Fruit fly (Drosophila melanogaster) whole organism, prepupa: Measurements from ENCODE around the gene ppk10.

Experiments used
- CG16779 ChIP-seq: fragments of 200-800 bp; sonication (Bioruptor generic); optimal IDR thresholded peaks from 3 replicates; lab custom pipeline; 2017; ENCODE audit warnings: missing biosample characterization, mild to moderate bottlenecking, missing genetic modification characterization
- CG3919 ChIP-seq: fragments of 200-800 bp; sonication (Bioruptor generic); optimal IDR thresholded peaks from 3 replicates; lab custom pipeline; 2016; ENCODE audit warnings: missing biosample characterization, missing genetic modification characterization
- CG6163 ChIP-seq: fragments of 200-800 bp; sonication (Bioruptor generic); IDR thresholded peaks from 3 replicates; pipeline ENCODE4 v1.3.6; 2022; ENCODE audit warnings: missing biosample characterization, missing genetic modification characterization
- CG8319 ChIP-seq: fragments of 200-800 bp; sonication (Bioruptor generic); optimal IDR thresholded peaks from 3 replicates; lab custom pipeline; 2016; ENCODE audit warnings: missing biosample characterization, missing genetic modification characterization
- Eip75B ChIP-seq: fragments of 200-800 bp; sonication (Bioruptor generic); optimal IDR thresholded peaks from 3 replicates; lab custom pipeline; 2016; ENCODE audit warnings: missing biosample characterization, missing genetic modification characterization
- Lpt ChIP-seq: fragments of 200-800 bp; sonication (Bioruptor generic); optimal IDR thresholded peaks from 3 replicates; lab custom pipeline; 2016; ENCODE audit warnings: missing biosample characterization, missing genetic modification characterization
- Met ChIP-seq: fragments of 200-800 bp; sonication (Bioruptor generic); optimal IDR thresholded peaks from 3 replicates; lab custom pipeline; 2016; ENCODE audit warnings: missing biosample characterization, missing genetic modification characterization
- Sox14 ChIP-seq: fragments of 200-800 bp; sonication (Bioruptor generic); optimal IDR thresholded peaks from 3 replicates; lab custom pipeline; 2016; ENCODE audit warnings: missing biosample characterization, missing genetic modification characterization
- dsx ChIP-seq: fragments of 200-800 bp; optimal IDR thresholded peaks from 3 replicates; lab custom pipeline; 2019; ENCODE audit warnings: missing biosample characterization, mild to moderate bottlenecking, missing genetic modification characterization, moderate library complexity; ENCODE audit not compliant: poor library complexity, severe bottlenecking
- salr ChIP-seq, 2 experiments: fragments of 200-800 bp; sonication (Bioruptor generic); optimal IDR thresholded peaks; 3 replicates each; lab custom pipeline; 2016 to 2018; ENCODE audit warnings: missing biosample characterization in 2 of 2, missing genetic modification characterization in 2 of 2, mild to moderate bottlenecking in 1 of 2
- spab ChIP-seq: fragments of 200-800 bp; sonication (Bioruptor generic); optimal IDR thresholded peaks from 2 replicates; lab custom pipeline; 2017; ENCODE audit warnings: missing biosample characterization, mild to moderate bottlenecking, missing genetic modification characterization, missing genetic modification reagents

DNA sequence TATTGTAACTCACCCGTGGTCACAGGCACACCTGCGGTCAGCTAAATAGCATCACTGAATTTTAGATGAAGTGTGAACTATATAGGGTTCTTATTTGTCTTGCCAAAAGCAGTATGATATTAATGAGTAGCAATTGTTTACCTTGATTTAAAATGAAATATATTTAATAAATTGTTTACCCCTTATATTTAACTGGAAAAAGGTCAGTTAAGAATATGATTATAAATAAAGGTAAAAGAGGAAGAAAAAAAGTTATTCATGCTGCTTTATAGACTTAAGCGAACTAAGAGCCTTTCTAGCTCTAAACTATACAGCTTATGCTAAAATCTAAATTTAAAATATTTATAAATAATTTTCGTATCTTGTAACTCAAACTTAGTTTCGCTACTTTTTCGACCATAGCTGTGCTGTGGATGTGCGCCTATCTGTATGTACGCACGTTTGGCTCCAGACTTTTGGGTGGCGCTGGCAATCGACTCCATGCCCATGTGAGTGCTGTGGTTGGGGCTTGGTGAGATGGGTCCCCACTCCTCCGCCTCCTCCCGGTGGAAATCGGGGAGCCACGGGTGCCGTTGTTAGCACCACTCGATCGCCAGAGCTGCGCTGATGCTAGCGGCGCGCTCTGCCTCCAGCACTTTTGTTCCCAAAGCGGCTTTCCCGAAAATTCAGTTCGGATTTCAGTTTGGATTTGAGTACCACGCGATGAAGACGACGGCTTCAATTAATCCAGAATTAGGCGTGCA is 10.0 kb downstream of the ppk10 start, which contains the start of gene loh:
- TF ChIP-seq CG3919 (GFP tag; lab: Kevin White, UChicago) (no peak), CG16779 (tag; lab: Kevin White, UChicago) (no peak), spab (no peak), salr (GFP tag; optimal IDR thresholded peaks at IDR 0.05; lab: Kevin White, UChicago) (no peak), Met (no peak), Sox14 (GFP tag; lab: Kevin White, UChicago) (no peak), Eip75B (GFP tag; lab: Kevin White, UChicago) (no peak), CG6163 (GFP tag; lab: Robert Waterston, UW) (no peak), Lpt (GFP tag; lab: Kevin White, UChicago) (no peak), dsx (GFP tag; lab: Kevin White, UChicago) (no peak), CG8319 (GFP tag; lab: Kevin White, UChicago) (no peak)
